Worm (Caenorhabditis elegans): ENCODE measurements around the gene H11E01.2.

ce11 chrX:1667056-1667455, 46.2 kb downstream of the H11E01.2 start:
- no peak for TF ChIP-seq snpc-4 (tag; optimal IDR thresholded peaks at IDR 0.05)
- no peak for TF ChIP-seq ztf-11 (tag; optimal IDR thresholded peaks at IDR 0.05)
- TF ChIP-seq zag-1 (tag; optimal IDR thresholded peaks at IDR 0.05), result no peak
- TF ChIP-seq elt-1 (tag; optimal IDR thresholded peaks at IDR 0.05), result no peak
- TF ChIP-seq gmeb-1 (tag; optimal IDR thresholded peaks at IDR 0.05), result no peak
